Fruit fly (Drosophila melanogaster) whole organism, wandering third instar larva: ENCODE measurements around the gene eIF2alpha.

ENCODE experiments used
- Abd-B ChIP-seq: fragments of >200 bp; optimal IDR thresholded peaks from 2 replicates; lab custom pipeline; 2017; ENCODE audit warnings: missing biosample characterization, missing genetic modification characterization
- CG9705 ChIP-seq: fragments of 200-800 bp; sonication (Bioruptor generic); optimal IDR thresholded peaks from 2 replicates; lab custom pipeline; 2018; ENCODE audit warnings: missing biosample characterization, mild to moderate bottlenecking, missing genetic modification characterization
- Dif ChIP-seq: fragments of 200-275, 200-300 bp; sonication (Bioruptor generic); optimal IDR thresholded peaks from 2 replicates; lab custom pipeline; 2018; ENCODE audit warnings: missing biosample characterization, missing genetic modification characterization; ENCODE audit not compliant: partially characterized antibody
- GATAd ChIP-seq: sonication (Bioruptor generic); optimal IDR thresholded peaks from 2 replicates; lab custom pipeline; 2016; ENCODE audit warnings: missing biosample characterization, missing genetic modification characterization
- HLH106 ChIP-seq: fragments of 200-800 bp; optimal IDR thresholded peaks from 3 replicates; lab custom pipeline; 2019; ENCODE audit warnings: missing biosample characterization, mild to moderate bottlenecking, missing genetic modification characterization, moderate library complexity
- Hnf4 ChIP-seq: fragments of 200-800 bp; sonication (Bioruptor generic); optimal IDR thresholded peaks from 2 replicates; lab custom pipeline; 2016; ENCODE audit warnings: missing biosample characterization, mild to moderate bottlenecking, missing genetic modification characterization
- Hr78 ChIP-seq: fragments of >200 bp; optimal IDR thresholded peaks from 2 replicates; lab custom pipeline; 2017; ENCODE audit warnings: missing biosample characterization, missing genetic modification characterization
- Jra ChIP-seq: sonication (Bioruptor generic); optimal IDR thresholded peaks from 2 replicates; lab custom pipeline; 2016; ENCODE audit warnings: missing biosample characterization, missing genetic modification characterization
- Mio ChIP-seq: sonication (Bioruptor generic); optimal IDR thresholded peaks from 2 replicates; lab custom pipeline; 2016; ENCODE audit warnings: missing biosample characterization, missing genetic modification characterization
- Myc ChIP-seq: fragments of >200 bp; optimal IDR thresholded peaks from 2 replicates; lab custom pipeline; 2017
- Rel ChIP-seq, 2 experiments: fragments of 200-800 bp; sonication (Bioruptor generic) in 1 of 2; optimal IDR thresholded peaks; 2 replicates in 1 of 2; 3 replicates in 1 of 2; lab custom pipeline; 2016 to 2019; ENCODE audit warnings: mild to moderate bottlenecking in 2 of 2, missing biosample characterization in 2 of 2, missing genetic modification characterization in 2 of 2, moderate library complexity in 1 of 2
- Sp1 ChIP-seq: fragments of 200-800 bp; sonication (Bioruptor generic); optimal IDR thresholded peaks from 3 replicates; lab custom pipeline; 2019; ENCODE audit warnings: missing biosample characterization, mild to moderate bottlenecking, missing genetic modification characterization, moderate library complexity
- Vsx2 ChIP-seq: fragments of 200-300, 225-300 bp; sonication (Bioruptor generic); optimal IDR thresholded peaks from 2 replicates; lab custom pipeline; 2018; ENCODE audit warnings: missing biosample characterization, missing genetic modification characterization; ENCODE audit not compliant: partially characterized antibody
- br ChIP-seq: fragments of 200-800 bp; sonication (Bioruptor generic); optimal IDR thresholded peaks from 2 replicates; lab custom pipeline; 2016; ENCODE audit warnings: missing biosample characterization, missing genetic modification characterization
- brk ChIP-seq: fragments of 200-800 bp; sonication (Bioruptor generic); optimal IDR thresholded peaks from 2 replicates; lab custom pipeline; 2016; ENCODE audit warnings: missing biosample characterization, mild to moderate bottlenecking, missing genetic modification characterization
- dl ChIP-seq, 2 experiments: fragments of 175-275, 200-275 bp in 1 of 2; fragments of 200-275 bp in 1 of 2; sonication (Bioruptor generic); optimal IDR thresholded peaks; lab custom pipeline; 2018; ENCODE audit warnings: mild to moderate bottlenecking in 2 of 2, missing biosample characterization in 2 of 2, missing genetic modification characterization in 2 of 2, moderate library complexity in 2 of 2; ENCODE audit not compliant: partially characterized antibody in 2 of 2, insufficient read depth in 1 of 2
- dmrt93B ChIP-seq: fragments of 200-800 bp; sonication (Bioruptor generic); optimal IDR thresholded peaks from 2 replicates; lab custom pipeline; 2018; ENCODE audit warnings: missing biosample characterization, mild to moderate bottlenecking, missing genetic modification characterization
- dsf ChIP-seq: sonication (Bioruptor generic); optimal IDR thresholded peaks from 2 replicates; lab custom pipeline; 2016; ENCODE audit warnings: missing biosample characterization, missing genetic modification characterization, borderline replicate concordance
- foxo ChIP-seq, 2 experiments: fragments of 200-800 bp; sonication (Bioruptor generic); optimal IDR thresholded peaks; 2 replicates in 1 of 2; 3 replicates in 1 of 2; lab custom pipeline; 2016 to 2017; ENCODE audit warnings: missing biosample characterization in 2 of 2, missing genetic modification characterization in 2 of 2
- fru ChIP-seq: fragments of 200-800 bp; sonication (Bioruptor generic); optimal IDR thresholded peaks from 3 replicates; lab custom pipeline; 2016; ENCODE audit warnings: missing biosample characterization, mild to moderate bottlenecking, missing genetic modification characterization
- h ChIP-seq: fragments of 200-800 bp; sonication (Bioruptor generic); optimal IDR thresholded peaks from 3 replicates; lab custom pipeline; 2016; ENCODE audit warnings: missing biosample characterization, mild to moderate bottlenecking, missing genetic modification characterization
- jim ChIP-seq: fragments of 175-275, 200-325 bp; sonication (Bioruptor generic); optimal IDR thresholded peaks from 2 replicates; lab custom pipeline; 2016; ENCODE audit warnings: missing biosample characterization, mild to moderate bottlenecking, missing genetic modification characterization
- lola ChIP-seq: fragments of >200 bp; optimal IDR thresholded peaks from 2 replicates; lab custom pipeline; 2017; ENCODE audit warnings: missing biosample characterization, missing genetic modification characterization
- pan ChIP-seq: fragments of >200 bp; optimal IDR thresholded peaks from 2 replicates; lab custom pipeline; 2017
- psq ChIP-seq: fragments of 200-800 bp; sonication (Bioruptor generic); optimal IDR thresholded peaks from 3 replicates; lab custom pipeline; 2017; ENCODE audit warnings: missing biosample characterization, mild to moderate bottlenecking, missing genetic modification characterization, moderate library complexity
- rgr ChIP-seq: fragments of 200-800 bp; sonication (Bioruptor generic); optimal IDR thresholded peaks from 3 replicates; lab custom pipeline; 2016; ENCODE audit warnings: missing biosample characterization, mild to moderate bottlenecking, missing genetic modification characterization
- sage ChIP-seq: fragments of 200-800 bp; sonication (Bioruptor generic); optimal IDR thresholded peaks from 2 replicates; lab custom pipeline; 2016; ENCODE audit warnings: missing biosample characterization, mild to moderate bottlenecking, missing genetic modification characterization
- sv ChIP-seq: fragments of 200-800 bp; sonication (Bioruptor generic); optimal IDR thresholded peaks from 3 replicates; lab custom pipeline; 2016; ENCODE audit warnings: missing biosample characterization, missing genetic modification characterization
- tai ChIP-seq: sonication (Bioruptor generic); optimal IDR thresholded peaks from 2 replicates; lab custom pipeline; 2016; ENCODE audit warnings: missing biosample characterization, missing genetic modification characterization
- usp ChIP-seq: fragments of >200 bp; optimal IDR thresholded peaks from 2 replicates; lab custom pipeline; 2017; ENCODE audit warnings: missing biosample characterization, missing genetic modification characterization
- woc ChIP-seq: sonication (Bioruptor generic); optimal IDR thresholded peaks from 2 replicates; lab custom pipeline; 2016; ENCODE audit warnings: missing biosample characterization, mild to moderate bottlenecking, missing genetic modification characterization

eIF2alpha gene

dm6 chrX:16420878-16421277, 25.9 kb downstream of the eIF2alpha start:
- no peak for TF ChIP-seq Mio (GFP tag; lab: Kevin White, UChicago)
- no peak for TF ChIP-seq dsf (GFP tag; lab: Kevin White, UChicago)
- no peak for TF ChIP-seq Rel (GFP tag; optimal IDR thresholded peaks at IDR 0.05; lab: Kevin White, UChicago)
- TF ChIP-seq Rel (tag; optimal IDR thresholded peaks at IDR 0.05; lab: Kevin White, UChicago): no peak
- TF ChIP-seq pan: no peak
- TF ChIP-seq dl (GFP tag; optimal IDR thresholded peaks at IDR 0.05; lab: Kevin White, UChicago; ENCODE audit: insufficient read depth in 1 of 2, partially characterized antibody in 2 of 2): no peak
- no peak for TF ChIP-seq Jra (GFP tag; lab: Kevin White, UChicago)
- TF ChIP-seq CG9705 (GFP tag; lab: Kevin White, UChicago): no peak
- TF ChIP-seq Hnf4 (GFP tag; lab: Kevin White, UChicago): no peak
- no peak for TF ChIP-seq Myc (lab: Kevin White, UChicago)
- TF ChIP-seq woc (GFP tag; lab: Kevin White, UChicago): no peak
- no peak for TF ChIP-seq h (GFP tag; lab: Kevin White, UChicago)
- TF ChIP-seq br (GFP tag; lab: Kevin White, UChicago): no peak
- no peak for TF ChIP-seq foxo (GFP tag; optimal IDR thresholded peaks at IDR 0.05; lab: Kevin White, UChicago)
- TF ChIP-seq Hr78 (GFP tag; lab: Kevin White, UChicago): no peak

DNA sequence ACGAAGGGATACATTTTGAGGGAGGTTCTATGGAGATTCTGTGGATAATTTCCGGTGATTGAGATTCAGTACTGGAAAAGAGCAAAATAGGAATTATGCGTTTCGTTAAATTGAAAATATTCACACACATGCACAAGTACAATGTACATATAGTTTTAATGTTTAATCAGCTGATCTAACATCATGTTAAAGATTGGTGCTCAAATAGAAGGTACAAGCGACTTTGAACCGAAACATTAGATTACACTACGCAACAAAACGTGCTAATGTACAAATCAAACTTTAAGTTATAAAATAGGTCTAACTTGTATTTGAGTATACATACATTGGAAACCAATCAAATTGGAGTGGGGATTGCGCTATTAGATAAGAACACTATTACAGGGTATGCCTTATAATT, 26.7 kb downstream of the eIF2alpha start:
- TF ChIP-seq brk (GFP tag; lab: Kevin White, UChicago) (no peak), rgr (no peak), tai (GFP tag; lab: Kevin White, UChicago) (no peak), psq (GFP tag; lab: Kevin White, UChicago) (no peak), HLH106 (tag; lab: Kevin White, UChicago) (no peak), GATAd (GFP tag; lab: Kevin White, UChicago) (no peak), Dif (no peak), Jra (GFP tag; lab: Kevin White, UChicago) (no peak), Sp1 (GFP tag; lab: Kevin White, UChicago) (no peak), woc (GFP tag; lab: Kevin White, UChicago) (no peak), sv (GFP tag; lab: Kevin White, UChicago) (no peak), Mio (GFP tag; lab: Kevin White, UChicago) (no peak), Vsx2 (GFP tag; lab: Kevin White, UChicago) (no peak), br (GFP tag; lab: Kevin White, UChicago) (no peak)
- TF ChIP-seq, all 38 proteins: peak for 0

DNA sequence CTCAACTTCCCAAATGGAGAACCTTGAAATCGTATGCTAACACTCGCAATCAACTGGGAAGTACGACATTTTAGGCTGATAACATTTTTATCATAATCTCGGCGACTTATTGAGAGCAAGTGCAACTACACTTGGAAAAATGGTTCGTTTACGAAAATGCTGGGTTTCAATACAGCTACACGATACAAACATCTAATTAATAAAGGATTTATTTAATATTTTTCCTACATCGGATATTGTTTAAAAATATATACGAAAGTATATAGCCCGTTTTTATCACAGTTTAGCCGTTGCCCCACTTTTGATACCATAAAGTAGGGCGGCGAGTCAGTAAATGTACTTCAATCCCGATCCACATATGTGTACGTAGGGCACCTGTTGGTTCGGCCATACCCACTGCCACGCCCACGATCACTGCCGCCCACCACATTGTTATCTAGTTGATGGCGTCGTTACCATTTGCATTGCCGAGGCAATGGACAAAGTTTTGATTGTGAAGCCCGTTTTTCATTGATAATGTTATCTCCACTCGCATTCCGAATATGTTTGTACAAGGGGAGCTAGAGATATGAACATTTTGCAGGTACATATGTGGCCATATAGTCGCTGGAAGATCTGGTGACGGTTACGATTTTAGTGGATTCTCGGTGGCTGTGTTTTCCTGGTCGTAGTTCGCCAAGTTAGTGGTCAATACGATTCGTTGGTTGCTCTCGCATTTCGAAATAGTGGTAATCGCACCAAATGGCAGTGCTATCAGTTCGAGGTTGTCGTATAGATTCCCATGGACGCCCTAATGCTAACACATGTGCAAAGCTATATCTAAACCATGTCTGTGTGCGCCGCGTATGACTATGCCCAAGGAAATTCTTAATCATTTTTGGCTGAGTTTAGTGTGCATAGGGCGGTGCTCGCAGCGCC, 32.1 kb downstream of the eIF2alpha start, which contains the start of gene Traf-like:
Gene Traf-like (plus strand): TSS at position 596 of the 918 bp plus-strand sequence.
- TF ChIP-seq lola (GFP tag; lab: Kevin White, UChicago) (no peak), sage (GFP tag; lab: Kevin White, UChicago) (no peak), Hr78 (GFP tag; lab: Kevin White, UChicago) (no peak), foxo (GFP tag; optimal IDR thresholded peaks at IDR 0.05; lab: Kevin White, UChicago) (peak in 1 of 2 experiments; percentile 48), fru (peak; percentile 34), usp (no peak), HLH106 (tag; lab: Kevin White, UChicago) (peak; percentile 9), h (GFP tag; lab: Kevin White, UChicago) (peak; percentile 24), Myc (lab: Kevin White, UChicago) (no peak), Dif (peak; percentile 47), Rel (GFP tag; optimal IDR thresholded peaks at IDR 0.05; lab: Kevin White, UChicago) (no peak), Rel (tag; optimal IDR thresholded peaks at IDR 0.05; lab: Kevin White, UChicago) (peak; percentile 72)

DNA sequence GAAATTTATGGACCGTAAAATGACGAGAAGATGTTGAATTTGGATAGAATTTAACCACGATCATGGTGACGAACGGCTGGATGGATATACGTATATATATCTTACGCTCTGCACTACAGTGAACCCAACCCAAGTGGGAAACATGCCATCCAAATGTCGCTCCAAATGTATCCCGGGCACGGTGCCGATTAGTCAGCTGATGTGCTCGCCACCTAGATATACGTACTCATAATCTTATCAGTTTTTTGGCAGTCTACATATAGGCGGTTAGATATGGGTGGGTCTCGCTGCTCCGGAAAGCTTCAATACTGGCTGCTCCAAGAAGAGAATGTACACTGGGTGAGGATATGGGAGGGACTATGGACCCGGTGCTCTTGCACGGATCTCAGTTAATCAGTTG, 40.7 kb downstream of the eIF2alpha start:
- TF ChIP-seq Jra (GFP tag; lab: Kevin White, UChicago) (no peak), psq (GFP tag; lab: Kevin White, UChicago) (no peak), jim (GFP tag; lab: Kevin White, UChicago) (no peak), Hnf4 (GFP tag; lab: Kevin White, UChicago) (no peak), Mio (GFP tag; lab: Kevin White, UChicago) (no peak), h (GFP tag; lab: Kevin White, UChicago) (no peak), dmrt93B (no peak), woc (GFP tag; lab: Kevin White, UChicago) (no peak), Abd-B (GFP tag; lab: Kevin White, UChicago) (no peak), sage (GFP tag; lab: Kevin White, UChicago) (no peak), rgr (no peak)
